Worm (Caenorhabditis elegans): ENCODE data around the gene T25E12.6.

ce11 chrV:16713797-16714196, 28.4 kb upstream of the T25E12.6 start:
- TF ChIP-seq blmp-1 (tag; optimal IDR thresholded peaks at IDR 0.05) (no peak), egl-13 (tag; optimal IDR thresholded peaks at IDR 0.05) (no peak), elt-3 (tag; optimal IDR thresholded peaks at IDR 0.05) (no peak), vab-15 (tag; optimal IDR thresholded peaks at IDR 0.05) (no peak), mdl-1 (tag; optimal IDR thresholded peaks at IDR 0.05) (no peak), mef-2 (tag; optimal IDR thresholded peaks at IDR 0.05) (no peak), ama-1 (optimal IDR thresholded peaks at IDR 0.05) (no peak), sup-37 (GFP tag; optimal IDR thresholded peaks at IDR 0.05) (no peak), fos-1 (tag; optimal IDR thresholded peaks at IDR 0.05) (no peak), nhr-11 (tag; optimal IDR thresholded peaks at IDR 0.05) (no peak), ztf-4 (tag; optimal IDR thresholded peaks at IDR 0.05) (no peak), ceh-88 (GFP tag; IDR thresholded peaks at IDR 0.05) (no peak)

Data from whole organism, L1 larva.